Worm (Caenorhabditis elegans) whole organism, L4 larva: ENCODE measurements around the gene mdt-28.

Experiments used
- F49E8.2 ChIP-seq: sonication (generic microtip); optimal IDR thresholded peaks from 2 replicates; lab custom pipeline; 2016; ENCODE audit warnings: missing compliant biosample characterization, mild to moderate bottlenecking, missing genetic modification characterization, borderline replicate concordance
- R02D3.7 ChIP-seq: fragments of 150-350 bp; sonication (generic microtip); optimal IDR thresholded peaks from 3 replicates; lab custom pipeline; 2014; ENCODE audit warnings: missing biosample characterization, missing genetic modification characterization
- aly-2 ChIP-seq: sonication (generic microtip); optimal IDR thresholded peaks from 2 replicates; lab custom pipeline; 2018; ENCODE audit warnings: missing biosample characterization, missing genetic modification characterization
- egl-43 ChIP-seq: fragments of 200-800 bp; sonication (Bioruptor generic); IDR thresholded peaks from 2 replicates; pipeline ENCODE4 v1.3.6; 2022; ENCODE audit warnings: missing genetic modification reagents, missing genetic modification characterization, missing compliant biosample characterization
- lin-39 ChIP-seq: fragments of 150-350 bp; optimal IDR thresholded peaks from 2 replicates; lab custom pipeline; 2014; ENCODE audit warnings: missing biosample characterization, missing genetic modification reagents, missing genetic modification characterization
- lsy-2 ChIP-seq, 2 experiments: fragments of 150-350 bp in 1 of 2; sonication (generic microtip) in 1 of 2; optimal IDR thresholded peaks; 2 replicates each; lab custom pipeline; 2014 to 2017; ENCODE audit warnings: missing biosample characterization in 2 of 2, missing genetic modification characterization in 2 of 2
- nhr-25 ChIP-seq: sonication (generic microtip); optimal IDR thresholded peaks from 2 replicates; lab custom pipeline; 2017; ENCODE audit warnings: missing genetic modification characterization, mild to moderate bottlenecking, missing compliant biosample characterization, antibody characterized with exemption, moderate library complexity, borderline replicate concordance; ENCODE audit not compliant: insufficient read depth
- pha-4 ChIP-seq, 2 experiments: fragments of 150-350 bp in 1 of 2; fragments of 200-800 bp in 1 of 2; sonication (Bioruptor generic) in 1 of 2; IDR thresholded peaks in 1 of 2; optimal IDR thresholded peaks in 1 of 2; 2 replicates each; pipeline versions ENCODE4 v1.3.6 to Lab custom; 2014 to 2022; ENCODE audit warnings: missing genetic modification characterization in 2 of 2, missing genetic modification reagents in 2 of 2, missing biosample characterization in 1 of 2, missing compliant biosample characterization in 1 of 2
- set-16 ChIP-seq: fragments of 200-800 bp; sonication (Bioruptor generic); IDR thresholded peaks from 2 replicates; pipeline ENCODE4 v1.3.6; 2022; ENCODE audit warnings: missing genetic modification reagents, missing genetic modification characterization, missing compliant biosample characterization
- unc-62 ChIP-seq, 3 experiments: fragments of 150-350 bp in 1 of 3; sonication (generic microtip); optimal IDR thresholded peaks in 2 of 3; peaks in 1 of 3; 1 replicate in 1 of 3; 2 replicates in 2 of 3; lab custom pipeline; 2014 to 2017; ENCODE audit warnings: missing biosample characterization in 3 of 3, missing genetic modification characterization in 3 of 3, missing genetic modification reagents in 3 of 3, missing genotype in 1 of 3
- ztf-7 ChIP-seq: fragments of 150-350 bp; optimal IDR thresholded peaks from 2 replicates; lab custom pipeline; 2014; ENCODE audit warnings: missing biosample characterization, missing genetic modification characterization

DNA sequence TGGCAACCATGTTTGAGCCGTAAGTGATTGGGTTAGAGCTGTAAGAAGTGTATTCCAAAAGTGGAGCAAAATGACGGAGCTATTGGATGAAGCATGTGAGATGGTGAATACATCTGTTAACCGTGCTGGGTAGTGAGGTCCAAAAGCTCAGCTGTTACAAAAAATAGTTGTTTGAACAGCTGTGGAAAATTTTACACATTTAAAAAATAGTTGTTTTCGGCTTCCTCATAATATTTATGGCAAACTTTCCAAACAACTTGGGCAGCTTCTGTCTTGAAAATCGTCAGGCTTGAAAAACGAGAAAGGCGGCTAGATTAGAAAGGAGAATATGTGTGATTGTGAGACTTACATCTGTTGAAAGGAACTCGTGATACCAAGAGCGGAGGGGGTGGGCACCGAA is 29.8 kb upstream of the mdt-28 start, which contains the start of gene fbxa-154:
- TF ChIP-seq pha-4 (GFP tag; IDR thresholded peaks at IDR 0.05; lab: Robert Waterston, UW) (no peak), pha-4 (tag; optimal IDR thresholded peaks at IDR 0.05; lab: Kevin White, UChicago) (no peak), nhr-25 (tag; lab: Kevin White, UChicago) (no peak), egl-43 (GFP tag; lab: Robert Waterston, UW) (no peak), ztf-7 (tag; lab: Kevin White, UChicago) (no peak), lin-39 (tag; lab: Kevin White, UChicago) (no peak), aly-2 (tag; lab: Kevin White, UChicago) (no peak), lsy-2 (tag; optimal IDR thresholded peaks at IDR 0.05; lab: Kevin White, UChicago) (no peak), R02D3.7 (tag; lab: Kevin White, UChicago) (no peak), F49E8.2 (no peak), set-16 (GFP tag; lab: Robert Waterston, UW) (no peak), unc-62 (GFP tag; optimal IDR thresholded peaks at IDR 0.05 in 1 of 2; lab: Kevin White, UChicago) (no peak), unc-62 (tag; optimal IDR thresholded peaks at IDR 0.05; lab: Kevin White, UChicago) (no peak)
